Worm (Caenorhabditis elegans) whole organism, L1 larva: ENCODE data around the gene unc-84.
A peak's percentile ranks its signal among the peaks of the same experiment; 100 is the strongest.

Experiments
- alr-1 ChIP-seq: fragments of 200-800 bp; sonication (Bioruptor generic); optimal IDR thresholded peaks from 2 replicates; lab custom pipeline; 2018; ENCODE audit warnings: borderline replicate concordance, mild to moderate bottlenecking, missing genetic modification characterization, missing compliant biosample characterization
- ceh-8 ChIP-seq: fragments of 200-800 bp; sonication (Bioruptor generic); optimal IDR thresholded peaks from 2 replicates; lab custom pipeline; 2018; ENCODE audit warnings: mild to moderate bottlenecking, missing genetic modification characterization, moderate library complexity, missing compliant biosample characterization
- dpl-1 ChIP-seq, 3 experiments: fragments of 150-350 bp in 2 of 3; sonication (generic microtip) in 1 of 3; optimal IDR thresholded peaks; 2 replicates each; lab custom pipeline; 2014 to 2017; ENCODE audit warnings: missing biosample characterization in 3 of 3, missing genetic modification characterization in 3 of 3, missing genetic modification reagents in 3 of 3
- dsc-1 ChIP-seq: sonication (generic microtip); optimal IDR thresholded peaks from 2 replicates; lab custom pipeline; 2016; ENCODE audit warnings: mild to moderate bottlenecking, missing genetic modification characterization, missing compliant biosample characterization
- efl-1 ChIP-seq, 4 experiments: fragments of 150-350 bp; optimal IDR thresholded peaks in 3 of 4; peaks in 1 of 4; 1 replicate in 1 of 4; 2 replicates in 3 of 4; lab custom pipeline; 2014; ENCODE audit warnings: missing biosample characterization in 2 of 4, missing genetic modification characterization in 2 of 4, missing genetic modification reagents in 2 of 4
- egl-27 ChIP-seq, 2 experiments: fragments of 150-350 bp in 1 of 2; sonication (generic microtip); optimal IDR thresholded peaks; 3 replicates each; lab custom pipeline; 2017 to 2018; ENCODE audit warnings: missing biosample characterization in 2 of 2, missing genetic modification characterization in 2 of 2, missing genetic modification reagents in 2 of 2
- ets-5 ChIP-seq: fragments of 200-800 bp; sonication (Bioruptor generic); IDR thresholded peaks from 2 replicates; pipeline ENCODE4 v1.3.6; 2022; ENCODE audit warnings: missing genetic modification characterization, missing compliant biosample characterization
- fkh-10 ChIP-seq: sonication (generic microtip); optimal IDR thresholded peaks from 2 replicates; lab custom pipeline; 2017; ENCODE audit warnings: missing biosample characterization, missing genetic modification reagents, missing genetic modification characterization
- fkh-4 ChIP-seq: sonication (generic microtip); optimal IDR thresholded peaks from 2 replicates; lab custom pipeline; 2016; ENCODE audit warnings: missing compliant biosample characterization, missing genetic modification characterization, borderline replicate concordance
- fkh-8 ChIP-seq: sonication (generic microtip); optimal IDR thresholded peaks from 2 replicates; lab custom pipeline; 2016; ENCODE audit warnings: mild to moderate bottlenecking, missing genetic modification characterization, missing compliant biosample characterization
- grh-1 ChIP-seq: fragments of 200-800 bp; sonication (Bioruptor generic); IDR thresholded peaks from 2 replicates; pipeline ENCODE4 v1.3.6; 2022; ENCODE audit warnings: missing genetic modification reagents, missing genetic modification characterization, missing compliant biosample characterization
- jun-1 ChIP-seq: fragments of 150-350 bp; optimal IDR thresholded peaks from 2 replicates; lab custom pipeline; 2014; ENCODE audit warnings: missing biosample characterization, missing genetic modification reagents, missing genetic modification characterization
- lin-13 ChIP-seq: fragments of 150-350 bp; optimal IDR thresholded peaks from 2 replicates; lab custom pipeline; 2014; ENCODE audit warnings: missing biosample characterization, missing genetic modification reagents, missing genetic modification characterization
- lin-14 ChIP-seq: fragments of 200-800 bp; sonication (Bioruptor generic); optimal IDR thresholded peaks from 2 replicates; lab custom pipeline; 2018; ENCODE audit warnings: mild to moderate bottlenecking, missing genetic modification characterization, moderate library complexity, missing compliant biosample characterization
- lin-15B ChIP-seq: fragments of 150-350 bp; sonication (generic microtip); optimal IDR thresholded peaks from 3 replicates; lab custom pipeline; 2014; ENCODE audit warnings: missing biosample characterization, missing genetic modification characterization
- lin-35 ChIP-seq, 2 experiments: fragments of 150-350 bp; optimal IDR thresholded peaks; 2 replicates each; lab custom pipeline; 2014; ENCODE audit warnings: missing biosample characterization in 2 of 2, missing genetic modification characterization in 2 of 2, missing genetic modification reagents in 2 of 2
- lsy-2 ChIP-seq, 2 experiments: fragments of 150-350 bp; optimal IDR thresholded peaks; 2 replicates each; lab custom pipeline; 2014; ENCODE audit warnings: missing biosample characterization in 2 of 2, missing genetic modification characterization in 2 of 2
- nhr-12 ChIP-seq: sonication (generic microtip); optimal IDR thresholded peaks from 2 replicates; lab custom pipeline; 2017; ENCODE audit warnings: missing biosample characterization, missing genetic modification characterization
- nhr-19 ChIP-seq: fragments of 200-800 bp; sonication (Bioruptor generic); conservative IDR thresholded peaks from 2 replicates; pipeline ENCODE4 v1.3.6; 2022; ENCODE audit warnings: missing genetic modification characterization, missing compliant biosample characterization
- nhr-20 ChIP-seq: sonication (generic microtip); optimal IDR thresholded peaks from 2 replicates; lab custom pipeline; 2016; ENCODE audit warnings: mild to moderate bottlenecking, missing genetic modification characterization, missing compliant biosample characterization
- nhr-71 ChIP-seq: sonication (generic microtip); optimal IDR thresholded peaks from 2 replicates; lab custom pipeline; 2016; ENCODE audit warnings: mild to moderate bottlenecking, missing genetic modification characterization, moderate library complexity, missing compliant biosample characterization
- nhr-77 ChIP-seq: fragments of 150-350 bp; optimal IDR thresholded peaks from 2 replicates; lab custom pipeline; 2014; ENCODE audit warnings: missing biosample characterization, missing genetic modification characterization
- rnt-1 ChIP-seq: sonication (generic microtip); optimal IDR thresholded peaks from 2 replicates; lab custom pipeline; 2016; ENCODE audit warnings: mild to moderate bottlenecking, missing genetic modification characterization, moderate library complexity, missing compliant biosample characterization
- snpc-4 ChIP-seq: fragments of 150-350 bp; optimal IDR thresholded peaks from 2 replicates; lab custom pipeline; 2014; ENCODE audit warnings: missing biosample characterization, missing genetic modification characterization
- snu-23 ChIP-seq: sonication (generic microtip); optimal IDR thresholded peaks from 2 replicates; lab custom pipeline; 2016; ENCODE audit warnings: missing genetic modification characterization, missing compliant biosample characterization
- sox-4 ChIP-seq: sonication (generic microtip); optimal IDR thresholded peaks from 2 replicates; lab custom pipeline; 2016; ENCODE audit warnings: missing genetic modification characterization, missing compliant biosample characterization
- swsn-7 ChIP-seq: sonication (generic microtip); optimal IDR thresholded peaks from 2 replicates; lab custom pipeline; 2016; ENCODE audit warnings: missing genetic modification characterization, missing compliant biosample characterization
- unc-30 ChIP-seq: sonication (generic microtip); optimal IDR thresholded peaks from 2 replicates; lab custom pipeline; 2017; ENCODE audit warnings: missing biosample characterization, missing genetic modification characterization
- unc-62 ChIP-seq: fragments of 150-350 bp; optimal IDR thresholded peaks from 2 replicates; lab custom pipeline; 2014; ENCODE audit warnings: missing biosample characterization, missing genetic modification reagents, missing genetic modification characterization
- unc-86 ChIP-seq: sonication (generic microtip); optimal IDR thresholded peaks from 2 replicates; lab custom pipeline; 2016; ENCODE audit warnings: missing genetic modification characterization, missing compliant biosample characterization
- xbp-1 ChIP-seq: sonication (generic microtip); optimal IDR thresholded peaks from 2 replicates; lab custom pipeline; 2016; ENCODE audit warnings: missing genetic modification characterization, missing compliant biosample characterization
- ztf-4 ChIP-seq: fragments of 150-350 bp; optimal IDR thresholded peaks from 2 replicates; lab custom pipeline; 2014; ENCODE audit warnings: missing biosample characterization, missing genetic modification characterization

Gene unc-84

ce11 chrX:13621628-13622027 is 37.1 kb downstream of the unc-84 start, which contains the start of gene Y12A6A.1:
TSS of gene Y12A6A.1 (minus strand) at chrX:13621728.
- TF ChIP-seq lin-35 (GFP tag; optimal IDR thresholded peaks at IDR 0.05; lab: Kevin White, UChicago) (no peak), efl-1 (optimal IDR thresholded peaks at IDR 0.05; lab: Kevin White, UChicago) (no peak), efl-1 (GFP tag; optimal IDR thresholded peaks at IDR 0.05 in 1 of 2; lab: Kevin White, UChicago) (peak in 1 of 2 experiments; percentile 19)

- TF ChIP-seq nhr-12 (no peak), lin-14 (GFP tag; lab: Kevin White, UChicago) (peak; percentile 74), fkh-10 (GFP tag; lab: Kevin White, UChicago) (peak; percentile 78), xbp-1 (tag; lab: Kevin White, UChicago) (no peak)
Observed at ce11 chrX:13631122-13631672, 46.6 kb downstream of the unc-84 start, which contains the start of gene nlg-1. TSS of gene nlg-1 (minus strand) at chrX:13631172.

- TF ChIP-seq grh-1 = no peak
- no peak for TF ChIP-seq fkh-8 (tag; lab: Kevin White, UChicago)
- no peak for TF ChIP-seq dsc-1 (tag; lab: Kevin White, UChicago)
- TF ChIP-seq nhr-71 (tag; lab: Kevin White, UChicago) = peak; percentile 17
- no peak for TF ChIP-seq nhr-12
- TF ChIP-seq alr-1 (tag; lab: Kevin White, UChicago) = no peak
- TF ChIP-seq lin-14 (GFP tag; lab: Kevin White, UChicago) = peak; percentile 59
- TF ChIP-seq egl-27 (tag; optimal IDR thresholded peaks at IDR 0.05; lab: Kevin White, UChicago) = no peak
- peak; percentile 20 for TF ChIP-seq ceh-8 (GFP tag; lab: Kevin White, UChicago)
- no peak for TF ChIP-seq snu-23 (GFP tag; lab: Kevin White, UChicago)
Observed at ce11 chrX:13632245-13632644, 47.7 kb downstream of the unc-84 start.

ce11 chrX:13633032-13633431 is 48.5 kb downstream of the unc-84 start:
- TF ChIP-seq snpc-4 (tag; lab: Kevin White, UChicago) (peak; percentile 82), fkh-4 (tag; lab: Kevin White, UChicago) (no peak)
- TF ChIP-seq, all 84 proteins: peak for 1

ce11 chrX:13633876-13634479 is 49.4 kb downstream of the unc-84 start:
- TF ChIP-seq snu-23 (GFP tag; lab: Kevin White, UChicago) (peak; percentile 13), lin-14 (GFP tag; lab: Kevin White, UChicago) (peak; percentile 61), lin-13 (no peak), nhr-71 (tag; lab: Kevin White, UChicago) (peak; percentile 52), rnt-1 (tag; lab: Kevin White, UChicago) (peak; percentile 56), lsy-2 (tag; optimal IDR thresholded peaks at IDR 0.05; lab: Kevin White, UChicago) (peak; percentile 2 to 13), nhr-20 (tag; lab: Kevin White, UChicago) (no peak), unc-62 (GFP tag; lab: Kevin White, UChicago) (no peak), nhr-19 (peak; percentile 33; the same call in 1 of the 2 replicates), nhr-12 (no peak), fkh-10 (GFP tag; lab: Kevin White, UChicago) (peak; percentile 65), nhr-77 (tag; lab: Kevin White, UChicago) (no peak)
- TF ChIP-seq, all 84 proteins: peak for 7

ce11 chrX:13637526-13637925 is 53.0 kb downstream of the unc-84 start:
- TF ChIP-seq swsn-7 (tag; lab: Kevin White, UChicago) (no peak), snu-23 (GFP tag; lab: Kevin White, UChicago) (peak; percentile 22), lin-15B (tag; lab: Kevin White, UChicago) (no peak), rnt-1 (tag; lab: Kevin White, UChicago) (peak; percentile 58), ets-5 (no peak), nhr-71 (tag; lab: Kevin White, UChicago) (peak; percentile 41), jun-1 (tag; lab: Kevin White, UChicago) (no peak), sox-4 (no peak), unc-30 (tag; lab: Kevin White, UChicago) (no peak), ztf-4 (tag; lab: Kevin White, UChicago) (no peak), unc-86 (tag; lab: Kevin White, UChicago) (no peak), lsy-2 (tag; optimal IDR thresholded peaks at IDR 0.05; lab: Kevin White, UChicago) (peak in 1 of 2 experiments; percentile 9), nhr-20 (tag; lab: Kevin White, UChicago) (no peak), lin-14 (GFP tag; lab: Kevin White, UChicago) (peak; percentile 30), dpl-1 (GFP tag; optimal IDR thresholded peaks at IDR 0.05; lab: Kevin White, UChicago) (no peak)
